Worm (Caenorhabditis elegans): ENCODE data around the gene str-162.

str-162 gene

DNA sequence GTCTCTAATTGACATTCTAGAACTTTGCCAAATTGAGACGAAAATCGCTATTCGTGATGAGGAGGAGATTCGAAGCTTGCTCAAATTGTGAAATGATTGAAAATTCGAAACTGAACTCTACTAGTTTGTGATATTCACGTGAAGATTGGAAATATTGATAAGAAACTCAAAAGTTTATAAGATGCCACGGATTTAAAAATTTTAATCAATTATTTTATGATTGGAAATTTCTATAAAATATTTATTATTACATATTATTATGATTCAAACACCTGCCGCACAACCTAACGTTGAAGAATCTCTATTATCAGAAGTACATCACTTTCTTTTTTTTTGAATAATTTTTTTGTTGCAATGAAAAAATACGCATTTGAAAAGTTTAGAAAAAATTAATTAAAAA lies 3.7 kb upstream of the str-162 start, which contains the start of gene E03H12.7:
Gene E03H12.7, minus strand, starts transcription at position 101 of the 400 bp plus-strand sequence.
- no peak for TF ChIP-seq unc-98 (GFP tag; IDR thresholded peaks at IDR 0.05)
- no peak for TF ChIP-seq nhr-71 (tag; optimal IDR thresholded peaks at IDR 0.05)
- TF ChIP-seq pax-3 (tag; optimal IDR thresholded peaks at IDR 0.05), result no peak
- no peak for TF ChIP-seq aly-2 (tag; optimal IDR thresholded peaks at IDR 0.05)
- TF ChIP-seq tbx-2 (tag; optimal IDR thresholded peaks at IDR 0.05), result no peak
- no peak for TF ChIP-seq alr-1 (tag; optimal IDR thresholded peaks at IDR 0.05; ENCODE audit: borderline replicate concordance)
- no peak for TF ChIP-seq nhr-47 (tag; optimal IDR thresholded peaks at IDR 0.05)

DNA sequence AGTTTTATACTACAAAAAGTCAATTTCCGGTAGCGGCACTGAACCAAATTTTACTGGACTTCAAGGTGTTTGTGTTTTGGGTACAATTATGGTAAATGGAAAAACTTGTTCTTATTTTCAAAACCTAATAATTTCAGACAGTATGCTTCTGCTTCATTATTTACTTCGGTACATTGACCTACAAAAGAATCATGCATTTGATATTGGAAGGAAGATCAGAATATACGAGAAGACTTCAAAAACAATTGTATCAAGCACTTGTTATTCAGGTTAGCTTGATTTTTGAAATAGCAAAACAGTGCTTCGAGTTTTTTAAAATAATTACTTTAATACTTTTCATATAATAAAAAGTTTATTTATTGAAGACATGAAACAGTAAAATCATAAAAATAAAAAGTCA lies 939 bp downstream of the str-162 start:
- TF ChIP-seq alr-1 (tag; optimal IDR thresholded peaks at IDR 0.05; ENCODE audit: borderline replicate concordance) (no peak), ceh-88 (GFP tag; IDR thresholded peaks at IDR 0.05) (no peak)

DNA sequence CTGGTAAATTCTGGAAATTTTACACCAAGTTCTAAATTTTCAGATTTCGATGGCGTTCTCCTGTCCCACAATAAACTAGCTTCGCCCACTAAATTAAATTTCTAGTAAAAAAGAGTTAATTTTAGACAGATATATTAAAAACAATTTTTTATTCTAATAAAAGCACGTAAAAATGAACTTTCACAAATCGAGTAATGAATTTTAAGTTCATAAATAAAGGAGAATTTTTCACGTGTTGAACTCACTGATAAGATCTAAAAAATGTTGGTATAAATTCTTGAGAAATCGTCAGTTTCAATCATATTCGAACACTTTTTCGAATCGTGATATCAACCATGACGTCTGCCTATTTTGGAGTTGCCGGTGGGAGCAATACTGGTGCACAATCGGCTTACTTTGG lies 3.7 kb downstream of the str-162 start, which contains the start of gene ssq-2:
Gene ssq-2, plus strand, starts transcription at position 301 of the 400 bp plus-strand sequence.
- TF ChIP-seq lsy-2 (tag; optimal IDR thresholded peaks at IDR 0.05) (no peak), snu-23 (GFP tag; optimal IDR thresholded peaks at IDR 0.05) (no peak), nhr-77 (tag; optimal IDR thresholded peaks at IDR 0.05) (no peak), nhr-84 (tag; optimal IDR thresholded peaks at IDR 0.05) (no peak), aly-2 (tag; optimal IDR thresholded peaks at IDR 0.05) (no peak), nhr-76 (tag; optimal IDR thresholded peaks at IDR 0.05) (no peak), irx-1 (tag; optimal IDR thresholded peaks at IDR 0.05) (no peak)

DNA sequence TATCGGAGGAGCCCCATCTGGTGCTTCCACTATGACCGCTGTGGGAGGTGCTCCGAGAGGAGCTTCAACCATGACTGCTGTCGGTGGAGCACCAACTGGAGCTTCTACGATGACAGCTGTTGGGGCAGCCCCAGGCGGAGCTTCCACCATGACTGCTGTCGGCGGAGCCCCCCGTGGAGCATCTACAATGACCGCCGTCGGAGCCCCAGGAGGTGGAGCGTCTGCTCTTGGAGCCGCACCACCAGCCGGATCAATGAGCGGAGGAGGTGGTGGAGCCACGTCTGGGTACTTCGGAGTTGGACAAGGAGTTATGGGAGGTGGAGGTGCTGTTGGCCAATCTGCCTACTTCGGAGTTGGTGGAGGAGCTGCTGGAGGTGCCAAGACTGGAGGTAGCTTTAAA lies 4.8 kb downstream of the str-162 start:
- TF ChIP-seq dpl-1 (GFP tag; optimal IDR thresholded peaks at IDR 0.05) (no peak), ets-5 (GFP tag; IDR thresholded peaks at IDR 0.05) (no peak), lin-39 (tag; optimal IDR thresholded peaks at IDR 0.05) (no peak), zag-1 (tag; optimal IDR thresholded peaks at IDR 0.05) (no peak), alr-1 (tag; optimal IDR thresholded peaks at IDR 0.05; ENCODE audit: borderline replicate concordance) (no peak), snu-23 (GFP tag; optimal IDR thresholded peaks at IDR 0.05) (no peak), blmp-1 (tag; optimal IDR thresholded peaks at IDR 0.05) (no peak), pqm-1 (tag; optimal IDR thresholded peaks at IDR 0.05) (no peak), hpl-2 (GFP tag; optimal IDR thresholded peaks at IDR 0.05) (no peak), grh-1 (GFP tag; IDR thresholded peaks at IDR 0.05) (no peak), ceh-88 (GFP tag; IDR thresholded peaks at IDR 0.05) (no peak), lin-15B (tag; optimal IDR thresholded peaks at IDR 0.05) (no peak), ceh-8 (GFP tag; optimal IDR thresholded peaks at IDR 0.05) (no peak), nhr-237 (tag; optimal IDR thresholded peaks at IDR 0.05) (no peak), lin-35 (GFP tag; optimal IDR thresholded peaks at IDR 0.05) (no peak), unc-30 (tag; optimal IDR thresholded peaks at IDR 0.05) (no peak), xbp-1 (tag; optimal IDR thresholded peaks at IDR 0.05) (no peak), Y116A8C.19 (tag; optimal IDR thresholded peaks at IDR 0.05; ENCODE audit: borderline replicate concordance) (no peak), ztf-4 (tag; optimal IDR thresholded peaks at IDR 0.05) (no peak)

DNA sequence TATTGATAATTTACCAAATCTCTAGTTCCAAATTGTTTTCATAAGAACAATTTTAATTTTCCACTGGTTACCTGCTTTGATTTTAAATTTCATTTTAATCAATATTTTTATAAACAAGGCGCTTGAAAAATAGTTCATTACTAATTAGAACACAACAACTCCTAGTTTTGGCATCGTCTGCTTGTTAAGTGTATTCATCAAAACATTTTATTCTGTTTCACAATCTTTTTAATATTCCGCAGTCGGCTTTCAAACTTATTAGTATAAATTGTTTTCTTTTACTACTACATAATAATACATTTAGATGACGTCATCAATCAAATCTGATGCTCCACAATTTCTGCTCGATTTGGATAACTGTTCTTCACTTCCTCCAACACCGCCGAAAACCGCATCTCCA lies 10.3 kb downstream of the str-162 start, which contains the start of gene pes-1:
Gene pes-1, plus strand, starts transcription at position 301 of the 400 bp plus-strand sequence.
- no peak for TF ChIP-seq hpl-2 (GFP tag; optimal IDR thresholded peaks at IDR 0.05)
- no peak for TF ChIP-seq fkh-10 (GFP tag; optimal IDR thresholded peaks at IDR 0.05)
- no peak for TF ChIP-seq pqm-1 (tag; optimal IDR thresholded peaks at IDR 0.05)
- no peak for TF ChIP-seq nhr-237 (tag; optimal IDR thresholded peaks at IDR 0.05)
- no peak for TF ChIP-seq jun-1 (tag; optimal IDR thresholded peaks at IDR 0.05)
- no peak for TF ChIP-seq xbp-1 (tag; optimal IDR thresholded peaks at IDR 0.05)
- TF ChIP-seq hlh-17 (GFP tag; optimal IDR thresholded peaks at IDR 0.05; ENCODE audit: borderline replicate concordance), result no peak
- TF ChIP-seq isw-1 (GFP tag; IDR thresholded peaks at IDR 0.05), result no peak
- no peak for TF ChIP-seq nhr-77 (tag; optimal IDR thresholded peaks at IDR 0.05)
- no peak for TF ChIP-seq C16A3.4 (tag; optimal IDR thresholded peaks at IDR 0.05)
- TF ChIP-seq ztf-11 (tag; optimal IDR thresholded peaks at IDR 0.05), result no peak
- no peak for TF ChIP-seq lsy-2 (tag; optimal IDR thresholded peaks at IDR 0.05)
- TF ChIP-seq unc-86 (tag; optimal IDR thresholded peaks at IDR 0.05), result no peak

Data from whole organism, L1 larva.